Worm (Caenorhabditis elegans): Measurements from ENCODE around the gene chtb-1.

DNA sequence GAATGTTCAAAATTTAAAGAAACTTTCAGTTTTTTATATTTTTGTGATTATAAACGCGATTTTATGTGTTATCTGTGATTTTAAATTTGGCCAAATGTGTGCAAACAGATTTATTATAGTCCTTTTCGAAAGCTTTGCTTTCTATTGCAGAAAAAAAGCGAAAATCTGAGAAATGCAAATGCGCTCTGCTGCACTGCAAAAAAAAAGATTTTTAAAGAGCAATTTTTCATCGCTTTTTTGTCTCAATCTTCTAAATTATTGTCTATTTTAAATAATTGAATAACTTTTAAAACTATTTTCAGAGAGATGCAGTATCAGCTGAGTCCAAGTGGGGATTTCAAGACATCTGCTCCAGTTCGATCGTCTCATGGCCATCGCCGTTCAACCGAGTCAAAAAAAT, 33.3 kb downstream of the chtb-1 start, which contains the start of gene cpb-1:
- no peak for TF ChIP-seq syd-9 (tag; optimal IDR thresholded peaks at IDR 0.05)
- TF ChIP-seq elt-2 (tag; optimal IDR thresholded peaks at IDR 0.05) = no peak
- TF ChIP-seq ref-2 (tag; optimal IDR thresholded peaks at IDR 0.05) = no peak
- TF ChIP-seq pqm-1 (tag; optimal IDR thresholded peaks at IDR 0.05) = no peak
- TF ChIP-seq hlh-13 (GFP tag; optimal IDR thresholded peaks at IDR 0.05) = no peak
- no peak for TF ChIP-seq lin-11 (tag; optimal IDR thresholded peaks at IDR 0.05)
- no peak for TF ChIP-seq nhr-11 (tag; optimal IDR thresholded peaks at IDR 0.05)
- no peak for TF ChIP-seq ets-4 (tag; optimal IDR thresholded peaks at IDR 0.05)
- TF ChIP-seq hlh-8 (tag; optimal IDR thresholded peaks at IDR 0.05) = no peak
- no peak for TF ChIP-seq hlh-6 (tag; optimal IDR thresholded peaks at IDR 0.05)
- TF ChIP-seq pha-4 (tag; optimal IDR thresholded peaks at IDR 0.05) = no peak
- no peak for TF ChIP-seq tbx-2 (tag; optimal IDR thresholded peaks at IDR 0.05)
- no peak for TF ChIP-seq K02D7.2 (tag; optimal IDR thresholded peaks at IDR 0.05)
